Fruit fly (Drosophila melanogaster) whole organism, embryonic: ENCODE results near the gene Rbp.

Experiments
- B-H1 ChIP-seq: fragments of 200-800 bp; sonication (Bioruptor generic); IDR thresholded peaks from 3 replicates; pipeline ENCODE4 v1.3.6; 2022; ENCODE audit warnings: missing biosample characterization, missing genetic modification characterization
- CG12391 ChIP-seq: fragments of 200-800 bp; sonication (Bioruptor generic); optimal IDR thresholded peaks from 3 replicates; lab custom pipeline; 2018; ENCODE audit warnings: missing biosample characterization, mild to moderate bottlenecking, missing genetic modification characterization, moderate library complexity
- CG15073 ChIP-seq: fragments of 200-800 bp; sonication (Bioruptor generic); optimal IDR thresholded peaks from 2 replicates; lab custom pipeline; 2016; ENCODE audit warnings: missing biosample characterization, missing genetic modification characterization
- CG15696 ChIP-seq: fragments of 200-800 bp; sonication (Bioruptor generic); optimal IDR thresholded peaks from 2 replicates; lab custom pipeline; 2019; ENCODE audit warnings: missing biosample characterization, mild to moderate bottlenecking, missing genetic modification characterization, moderate library complexity
- CG18262 ChIP-seq: fragments of 200-800 bp; optimal IDR thresholded peaks from 3 replicates; lab custom pipeline; 2019; ENCODE audit warnings: missing biosample characterization, mild to moderate bottlenecking, missing genetic modification characterization, moderate library complexity
- CG18599 ChIP-seq: fragments of 200-800 bp; sonication (Bioruptor generic); optimal IDR thresholded peaks from 3 replicates; lab custom pipeline; 2017; ENCODE audit warnings: missing biosample characterization, missing genetic modification characterization, mild to moderate bottlenecking, moderate library complexity, missing genetic modification reagents
- CG2678 ChIP-seq: fragments of 200-800 bp; sonication (Bioruptor generic); optimal IDR thresholded peaks from 3 replicates; lab custom pipeline; 2019; ENCODE audit warnings: missing biosample characterization, mild to moderate bottlenecking, missing genetic modification characterization, moderate library complexity
- CG2712 ChIP-seq: fragments of 200-800 bp; optimal IDR thresholded peaks from 3 replicates; lab custom pipeline; 2019; ENCODE audit warnings: missing biosample characterization, mild to moderate bottlenecking, missing genetic modification characterization, moderate library complexity
- CG32767 ChIP-seq: fragments of 200-800 bp; sonication (Bioruptor generic); IDR thresholded peaks from 2 replicates; pipeline ENCODE4 v1.3.6; 2022; ENCODE audit warnings: missing biosample characterization, missing genetic modification characterization
- CG3407 ChIP-seq: fragments of 200-800 bp; sonication (Bioruptor generic); optimal IDR thresholded peaks from 2 replicates; lab custom pipeline; 2018; ENCODE audit warnings: missing biosample characterization, mild to moderate bottlenecking, missing genetic modification characterization
- CG34376 ChIP-seq: fragments of 200-800 bp; sonication (Bioruptor generic); optimal IDR thresholded peaks from 2 replicates; lab custom pipeline; 2018; ENCODE audit warnings: missing biosample characterization, mild to moderate bottlenecking, missing genetic modification characterization
- CG5245 ChIP-seq: fragments of 200-800 bp; sonication (Bioruptor generic); optimal IDR thresholded peaks from 3 replicates; lab custom pipeline; 2016; ENCODE audit warnings: missing biosample characterization, missing genetic modification characterization
- CG6689 ChIP-seq: fragments of 200-800 bp; sonication (Bioruptor generic); IDR thresholded peaks from 2 replicates; pipeline ENCODE4 v1.3.6; 2022; ENCODE audit warnings: missing biosample characterization, missing genetic modification characterization
- CG6813 ChIP-seq: fragments of 200-800 bp; sonication (Bioruptor generic); optimal IDR thresholded peaks from 2 replicates; lab custom pipeline; 2017; ENCODE audit warnings: missing biosample characterization, missing genetic modification characterization, mild to moderate bottlenecking, moderate library complexity, missing genetic modification reagents
- CG8290 ChIP-seq, 3 experiments: fragments of 200-800 bp; sonication (Bioruptor generic); optimal IDR thresholded peaks; 2 replicates each; lab custom pipeline; 2016 to 2019; ENCODE audit warnings: missing biosample characterization in 3 of 3, missing genetic modification characterization in 3 of 3, mild to moderate bottlenecking in 2 of 3, moderate library complexity in 1 of 3
- CkIIα-i1 ChIP-seq: fragments of 200-800 bp; sonication (Bioruptor generic); IDR thresholded peaks from 2 replicates; pipeline ENCODE4 v1.3.6; 2022; ENCODE audit warnings: missing biosample characterization, missing genetic modification characterization
- Dfd ChIP-seq, 2 experiments: fragments of >200 bp; optimal IDR thresholded peaks; 2 replicates each; lab custom pipeline; 2017; ENCODE audit warnings: missing biosample characterization in 2 of 2, missing genetic modification characterization in 2 of 2
- Doc2 ChIP-seq: fragments of 200-800 bp; sonication (Bioruptor generic); IDR thresholded peaks from 2 replicates; pipeline ENCODE4 v1.3.6; 2022; ENCODE audit warnings: missing biosample characterization, missing genetic modification characterization
- Elba2 ChIP-seq: fragments of 200-800 bp; sonication (Bioruptor generic); optimal IDR thresholded peaks from 3 replicates; lab custom pipeline; 2016; ENCODE audit warnings: missing biosample characterization, missing genetic modification characterization
- HHEX ChIP-seq: fragments of 200-800 bp; sonication (Bioruptor generic); optimal IDR thresholded peaks from 3 replicates; lab custom pipeline; 2017; ENCODE audit warnings: missing biosample characterization, mild to moderate bottlenecking, missing genetic modification characterization, missing genetic modification reagents
- Hmr ChIP-seq: fragments of 200-800 bp; sonication (Bioruptor generic); optimal IDR thresholded peaks from 3 replicates; lab custom pipeline; 2017; ENCODE audit warnings: mild to moderate bottlenecking, missing biosample characterization, missing genetic modification reagents, missing genetic modification characterization
- Hr78 ChIP-seq, 2 experiments: fragments of 200-800 bp in 1 of 2; fragments of >200 bp in 1 of 2; sonication (Bioruptor generic) in 1 of 2; optimal IDR thresholded peaks; 2 replicates each; lab custom pipeline; 2017 to 2019; ENCODE audit warnings: missing biosample characterization in 2 of 2, missing genetic modification characterization in 2 of 2, mild to moderate bottlenecking in 1 of 2, moderate library complexity in 1 of 2
- PHDP ChIP-seq: fragments of 200-800 bp; sonication (Bioruptor generic); optimal IDR thresholded peaks from 3 replicates; lab custom pipeline; 2018; ENCODE audit warnings: missing biosample characterization, mild to moderate bottlenecking, missing genetic modification characterization, moderate library complexity
- Sin3A ChIP-seq: fragments of >200 bp; optimal IDR thresholded peaks from 2 replicates; lab custom pipeline; 2018
- Sox100B ChIP-seq: fragments of 200-800 bp; sonication (Bioruptor generic); optimal IDR thresholded peaks from 3 replicates; lab custom pipeline; 2018; ENCODE audit warnings: missing biosample characterization, mild to moderate bottlenecking, missing genetic modification characterization
- Xbp1 ChIP-seq: fragments of 200-800 bp; sonication (Bioruptor generic); optimal IDR thresholded peaks from 3 replicates; lab custom pipeline; 2016; ENCODE audit warnings: missing biosample characterization, mild to moderate bottlenecking, missing genetic modification characterization
- ara ChIP-seq: fragments of 200-800 bp; sonication (Bioruptor generic); IDR thresholded peaks from 2 replicates; pipeline ENCODE4 v1.3.6; 2022; ENCODE audit warnings: missing biosample characterization, missing genetic modification characterization
- bbx ChIP-seq: fragments of 200-800 bp; sonication (Bioruptor generic); IDR thresholded peaks from 2 replicates; pipeline ENCODE4 v1.3.6; 2022; ENCODE audit warnings: missing biosample characterization, missing genetic modification characterization; ENCODE audit not compliant: partially characterized antibody
- caup ChIP-seq: fragments of 200-800 bp; sonication (Bioruptor generic); optimal IDR thresholded peaks from 3 replicates; lab custom pipeline; 2017; ENCODE audit warnings: missing biosample characterization, mild to moderate bottlenecking, missing genetic modification characterization, moderate library complexity; ENCODE audit not compliant: severe bottlenecking
- corto ChIP-seq: fragments of 200-800 bp; sonication (Bioruptor generic); optimal IDR thresholded peaks from 2 replicates; lab custom pipeline; 2016; ENCODE audit warnings: missing biosample characterization, mild to moderate bottlenecking, missing genetic modification characterization, moderate library complexity
- croc ChIP-seq: fragments of 200-800 bp; sonication (Bioruptor generic); conservative IDR thresholded peaks from 3 replicates; pipeline ENCODE4 v1.3.6; 2022; ENCODE audit warnings: missing biosample characterization, missing genetic modification characterization
- dm ChIP-seq: fragments of 200-800 bp; sonication (Bioruptor generic); optimal IDR thresholded peaks from 3 replicates; lab custom pipeline; 2016; ENCODE audit warnings: missing biosample characterization, missing genetic modification characterization
- dmrt11E ChIP-seq: fragments of 200-800 bp; sonication (Bioruptor generic); optimal IDR thresholded peaks from 3 replicates; lab custom pipeline; 2018; ENCODE audit warnings: missing biosample characterization, mild to moderate bottlenecking, missing genetic modification characterization, moderate library complexity
- fd102C ChIP-seq: fragments of 200-800 bp; sonication (Bioruptor generic); optimal IDR thresholded peaks from 2 replicates; lab custom pipeline; 2018; ENCODE audit warnings: missing biosample characterization, mild to moderate bottlenecking, missing genetic modification characterization, moderate library complexity
- gce ChIP-seq: fragments of 200-800 bp; sonication (Bioruptor generic); IDR thresholded peaks from 3 replicates; pipeline ENCODE4 v1.3.6; 2022; ENCODE audit warnings: missing biosample characterization, missing genetic modification characterization
- gcm ChIP-seq: fragments of 200-800 bp; sonication (Bioruptor generic); optimal IDR thresholded peaks from 2 replicates; lab custom pipeline; 2019; ENCODE audit warnings: missing biosample characterization, mild to moderate bottlenecking, missing genetic modification characterization, moderate library complexity
- gcm2 ChIP-seq: fragments of 200-800 bp; sonication (Bioruptor generic); optimal IDR thresholded peaks from 2 replicates; lab custom pipeline; 2016; ENCODE audit warnings: missing biosample characterization, missing genetic modification characterization
- hkb ChIP-seq, 2 experiments: fragments of 200-800 bp in 1 of 2; fragments of >200 bp in 1 of 2; sonication (Bioruptor generic) in 1 of 2; IDR thresholded peaks in 1 of 2; optimal IDR thresholded peaks in 1 of 2; 2 replicates each; pipeline versions ENCODE4 v1.3.6 to Lab custom; 2017 to 2022; ENCODE audit warnings: missing biosample characterization in 1 of 2, missing genetic modification characterization in 1 of 2
- kni ChIP-seq: fragments of 200-800 bp; sonication (Bioruptor generic); optimal IDR thresholded peaks from 3 replicates; lab custom pipeline; 2017; ENCODE audit warnings: mild to moderate bottlenecking, missing biosample characterization, missing genetic modification reagents, missing genetic modification characterization
- lola ChIP-seq, 3 experiments: fragments of >200 bp in 2 of 3; fragments of 200-800 bp in 1 of 3; sonication (Bioruptor generic) in 1 of 3; optimal IDR thresholded peaks; 2 replicates each; lab custom pipeline; 2017 to 2019; ENCODE audit warnings: missing biosample characterization in 3 of 3, missing genetic modification characterization in 3 of 3, mild to moderate bottlenecking in 1 of 3, moderate library complexity in 1 of 3
- nmo ChIP-seq: fragments of 200-800 bp; sonication (Bioruptor generic); optimal IDR thresholded peaks from 2 replicates; lab custom pipeline; 2018; ENCODE audit warnings: missing biosample characterization, mild to moderate bottlenecking, missing genetic modification characterization, moderate library complexity
- ranshi ChIP-seq: fragments of 200-800 bp; sonication (Bioruptor generic); IDR thresholded peaks from 2 replicates; pipeline ENCODE4 v1.3.6; 2022; ENCODE audit warnings: missing biosample characterization, missing genetic modification characterization
- schlank ChIP-seq: fragments of 200-800 bp; sonication (Bioruptor generic); optimal IDR thresholded peaks from 2 replicates; lab custom pipeline; 2018; ENCODE audit warnings: missing biosample characterization, mild to moderate bottlenecking, missing genetic modification characterization
- slp2 ChIP-seq: fragments of 200-800 bp; sonication (Bioruptor generic); optimal IDR thresholded peaks from 2 replicates; lab custom pipeline; 2016; ENCODE audit warnings: missing biosample characterization, missing genetic modification characterization
- vfl ChIP-seq: fragments of 200-800 bp; sonication (Bioruptor generic); optimal IDR thresholded peaks from 2 replicates; lab custom pipeline; 2016; ENCODE audit warnings: missing biosample characterization, missing genetic modification characterization
- vnd ChIP-seq: fragments of 200-800 bp; sonication (Bioruptor generic); IDR thresholded peaks from 3 replicates; pipeline ENCODE4 v1.3.6; 2022; ENCODE audit warnings: missing biosample characterization, missing genetic modification characterization; ENCODE audit not compliant: partially characterized antibody

Gene Rbp

dm6 chr3R:15356645-15357431 lies 17.6 kb upstream of the Rbp start, which contains the start of the genes Atg4b and Hibch (continued):
- TF ChIP-seq CG15073 (GFP tag; lab: Kevin White, UChicago) (no peak), CG18262 (tag; lab: Kevin White, UChicago) (peak; percentile 87), CG8290 (GFP tag; optimal IDR thresholded peaks at IDR 0.05; lab: Kevin White, UChicago) (no peak), CG8290 (tag; optimal IDR thresholded peaks at IDR 0.05; lab: Kevin White, UChicago) (peak; percentile 48 to 54), CG34376 (peak; percentile 82), ara (peak; percentile 71; the same call in 1 of the 2 replicates), gcm (GFP tag; lab: Kevin White, UChicago) (peak; percentile 84), CG3407 (GFP tag; lab: Kevin White, UChicago) (peak; percentile 58), kni (GFP tag; lab: Kevin White, UChicago) (peak; percentile 77), vnd (GFP tag; lab: Robert Waterston, UW) (no peak), Dfd (GFP tag; optimal IDR thresholded peaks at IDR 0.05; lab: Kevin White, UChicago) (no peak), CG6689 (peak; percentile 94), Hmr (GFP tag; lab: Kevin White, UChicago) (no peak), CG5245 (peak; percentile 70), gcm2 (GFP tag; lab: Kevin White, UChicago) (peak; percentile 4), CG2712 (tag; lab: Kevin White, UChicago) (peak; percentile 92), Elba2 (GFP tag; lab: Kevin White, UChicago) (peak; percentile 84), caup (GFP tag; lab: Kevin White, UChicago) (peak; percentile 82), lola (GFP tag; optimal IDR thresholded peaks at IDR 0.05; lab: Kevin White, UChicago) (peak in 1 of 3 experiments; percentile 86), bbx (GFP tag; lab: Robert Waterston, UW) (peak; percentile 39; the same call in 1 of the 2 replicates), CG15696 (peak; percentile 91), Sox100B (GFP tag; lab: Kevin White, UChicago) (no peak), ranshi (GFP tag; lab: Robert Waterston, UW) (peak; percentile 77), vfl (GFP tag; lab: Kevin White, UChicago) (peak; percentile 43), B-H1 (GFP tag; lab: Robert Waterston, UW) (peak; percentile 66), croc (GFP tag; lab: Robert Waterston, UW) (peak; percentile 69; the same call in 2 of the 3 replicates), PHDP (peak; percentile 82), Hr78 (GFP tag; optimal IDR thresholded peaks at IDR 0.05; lab: Kevin White, UChicago) (no peak), slp2 (GFP tag; lab: Kevin White, UChicago) (no peak), nmo (GFP tag; lab: Kevin White, UChicago) (peak; percentile 79), CG2678 (peak; percentile 93), CG18599 (peak; percentile 91), CG12391 (tag; lab: Kevin White, UChicago) (peak; percentile 90), CG32767 (GFP tag; lab: Robert Waterston, UW) (peak; percentile 59; the same call in 1 of the 2 replicates), Doc2 (GFP tag; lab: Robert Waterston, UW) (no peak), CG6813 (peak; percentile 54), corto (GFP tag; lab: Kevin White, UChicago) (no peak), hkb (optimal IDR thresholded peaks at IDR 0.05; lab: Kevin White, UChicago) (no peak), hkb (GFP tag; IDR thresholded peaks at IDR 0.05; lab: Robert Waterston, UW) (peak; percentile 57; the same call in 1 of the 2 replicates), CkIIα-i1 (GFP tag; lab: Robert Waterston, UW) (no peak), Sin3A (lab: Kevin White, UChicago) (no peak), schlank (tag; lab: Kevin White, UChicago) (peak; percentile 18), gce (GFP tag; lab: Robert Waterston, UW) (no peak), dmrt11E (peak; percentile 78), Xbp1 (peak; percentile 88), fd102C (GFP tag; lab: Kevin White, UChicago) (no peak), HHEX (peak; percentile 81), dm (GFP tag; lab: Kevin White, UChicago) (no peak)
